Fruit fly (Drosophila melanogaster) whole organism, embryonic: ENCODE data around the gene DCTN6-p27.

ENCODE experiments used
- ATbp ChIP-seq: fragments of 200-800 bp; sonication (Bioruptor generic); optimal IDR thresholded peaks from 2 replicates; lab custom pipeline; 2017; ENCODE audit warnings: missing biosample characterization, mild to moderate bottlenecking, missing genetic modification characterization, missing genetic modification reagents
- B-H2 ChIP-seq: fragments of 200-800 bp; sonication (Bioruptor generic); optimal IDR thresholded peaks from 2 replicates; lab custom pipeline; 2018; ENCODE audit warnings: missing biosample characterization, mild to moderate bottlenecking, missing genetic modification characterization
- CG1024 ChIP-seq: fragments of 200-800 bp; sonication (Bioruptor generic); IDR thresholded peaks from 2 replicates; pipeline ENCODE4 v1.3.6; 2022; ENCODE audit warnings: missing biosample characterization, missing genetic modification characterization
- CG1602 ChIP-seq: fragments of 200-800 bp; sonication (Bioruptor generic); optimal IDR thresholded peaks from 3 replicates; lab custom pipeline; 2016; ENCODE audit warnings: missing biosample characterization, missing genetic modification characterization
- CG16863 ChIP-seq: fragments of 200-800 bp; sonication (Bioruptor generic); optimal IDR thresholded peaks from 3 replicates; lab custom pipeline; 2016; ENCODE audit warnings: missing biosample characterization, missing genetic modification characterization
- CG17359 ChIP-seq: fragments of 200-800 bp; sonication (Bioruptor generic); optimal IDR thresholded peaks from 3 replicates; lab custom pipeline; 2018; ENCODE audit warnings: missing biosample characterization, mild to moderate bottlenecking, missing genetic modification characterization, moderate library complexity
- CG17802 ChIP-seq: fragments of 200-800 bp; sonication (Bioruptor generic); optimal IDR thresholded peaks from 2 replicates; lab custom pipeline; 2018; ENCODE audit warnings: missing biosample characterization, mild to moderate bottlenecking, missing genetic modification characterization, moderate library complexity
- CG2129 ChIP-seq: fragments of 200-800 bp; sonication (Bioruptor generic); IDR thresholded peaks from 2 replicates; pipeline ENCODE4 v1.3.6; 2022; ENCODE audit warnings: missing biosample characterization, missing genetic modification characterization; ENCODE audit not compliant: partially characterized antibody
- CG2712 ChIP-seq: fragments of 200-800 bp; optimal IDR thresholded peaks from 3 replicates; lab custom pipeline; 2019; ENCODE audit warnings: missing biosample characterization, mild to moderate bottlenecking, missing genetic modification characterization, moderate library complexity
- CG2875 ChIP-seq: fragments of 200-800 bp; sonication (Bioruptor generic); optimal IDR thresholded peaks from 2 replicates; lab custom pipeline; 2017; ENCODE audit warnings: missing biosample characterization, mild to moderate bottlenecking, missing genetic modification characterization, missing genetic modification reagents
- CG4820 ChIP-seq: fragments of 200-800 bp; sonication (Bioruptor generic); optimal IDR thresholded peaks from 3 replicates; lab custom pipeline; 2016; ENCODE audit warnings: missing biosample characterization, missing genetic modification characterization
- CG6175 ChIP-seq: fragments of 200-800 bp; sonication (Bioruptor generic); IDR thresholded peaks from 3 replicates; pipeline ENCODE4 v1.3.6; 2022; ENCODE audit warnings: missing biosample characterization, missing genetic modification characterization
- CG6654 ChIP-seq: fragments of 200-800 bp; sonication (Bioruptor generic); optimal IDR thresholded peaks from 2 replicates; lab custom pipeline; 2017; ENCODE audit warnings: missing biosample characterization, mild to moderate bottlenecking, missing genetic modification characterization
- CG7357 ChIP-seq: fragments of 200-800 bp; sonication (Bioruptor generic); IDR thresholded peaks from 3 replicates; pipeline ENCODE4 v1.3.6; 2022; ENCODE audit warnings: missing biosample characterization, missing genetic modification characterization
- CG7839 ChIP-seq: fragments of 200-800 bp; sonication (Bioruptor generic); optimal IDR thresholded peaks from 3 replicates; lab custom pipeline; 2018; ENCODE audit warnings: missing biosample characterization, mild to moderate bottlenecking, missing genetic modification characterization, moderate library complexity
- CG7928 ChIP-seq: fragments of 200-800 bp; sonication (Bioruptor generic); optimal IDR thresholded peaks from 2 replicates; lab custom pipeline; 2017; ENCODE audit warnings: missing biosample characterization, mild to moderate bottlenecking, missing genetic modification characterization
- CG7963 ChIP-seq: fragments of 200-800 bp; sonication (Bioruptor generic); IDR thresholded peaks from 3 replicates; pipeline ENCODE4 v1.3.6; 2022; ENCODE audit warnings: missing biosample characterization, missing genetic modification characterization; ENCODE audit not compliant: partially characterized antibody
- CG9727 ChIP-seq: fragments of 200-800 bp; sonication (Bioruptor generic); optimal IDR thresholded peaks from 3 replicates; lab custom pipeline; 2017; ENCODE audit warnings: missing biosample characterization, mild to moderate bottlenecking, missing genetic modification characterization
- CTCF ChIP-seq: fragments of 200-800 bp; sonication (Bioruptor generic); optimal IDR thresholded peaks from 2 replicates; lab custom pipeline; 2017; ENCODE audit warnings: missing biosample characterization, mild to moderate bottlenecking, missing genetic modification characterization, moderate library complexity
- CoRest ChIP-seq: fragments of 200-800 bp; sonication (Bioruptor generic); optimal IDR thresholded peaks from 3 replicates; lab custom pipeline; 2018; ENCODE audit warnings: missing biosample characterization, mild to moderate bottlenecking, missing genetic modification characterization, moderate library complexity
- D ChIP-seq, 2 experiments: fragments of 200-800 bp in 1 of 2; fragments of >200 bp in 1 of 2; sonication (Bioruptor generic) in 1 of 2; optimal IDR thresholded peaks; 2 replicates in 1 of 2; 3 replicates in 1 of 2; lab custom pipeline; 2017; ENCODE audit warnings: mild to moderate bottlenecking in 1 of 2, missing biosample characterization in 1 of 2, missing genetic modification characterization in 1 of 2, missing genetic modification reagents in 1 of 2
- Fer1 ChIP-seq: fragments of 200-800 bp; sonication (Bioruptor generic); optimal IDR thresholded peaks from 2 replicates; lab custom pipeline; 2017; ENCODE audit warnings: missing biosample characterization, mild to moderate bottlenecking, missing genetic modification characterization
- Fer3 ChIP-seq: fragments of 200-800 bp; sonication (Bioruptor generic); optimal IDR thresholded peaks from 2 replicates; lab custom pipeline; 2018; ENCODE audit warnings: missing biosample characterization, mild to moderate bottlenecking, missing genetic modification characterization, moderate library complexity
- HLHmδ ChIP-seq: fragments of 200-800 bp; sonication (Bioruptor generic); optimal IDR thresholded peaks from 2 replicates; lab custom pipeline; 2018; ENCODE audit warnings: missing biosample characterization, mild to moderate bottlenecking, missing genetic modification characterization, moderate library complexity
- Hr51 ChIP-seq, 2 experiments: fragments of 200-800 bp; sonication (Bioruptor generic); optimal IDR thresholded peaks; 2 replicates in 1 of 2; 3 replicates in 1 of 2; lab custom pipeline; 2016 to 2018; ENCODE audit warnings: missing biosample characterization in 2 of 2, missing genetic modification characterization in 2 of 2, mild to moderate bottlenecking in 1 of 2, moderate library complexity in 1 of 2
- Kr ChIP-seq: fragments of 200-800 bp; sonication (Bioruptor generic); optimal IDR thresholded peaks from 2 replicates; lab custom pipeline; 2017; ENCODE audit warnings: missing biosample characterization, mild to moderate bottlenecking, missing genetic modification characterization
- Sox102F ChIP-seq: fragments of 200-800 bp; sonication (Bioruptor generic); optimal IDR thresholded peaks from 2 replicates; lab custom pipeline; 2018; ENCODE audit warnings: missing biosample characterization, mild to moderate bottlenecking, missing genetic modification characterization, moderate library complexity
- Xrp1 ChIP-seq: fragments of 200-800 bp; sonication (Bioruptor generic); IDR thresholded peaks from 2 replicates; pipeline ENCODE4 v1.3.6; 2022; ENCODE audit warnings: missing biosample characterization, missing genetic modification characterization
- bab2 ChIP-seq: fragments of 200-800 bp; sonication (Bioruptor generic); optimal IDR thresholded peaks from 2 replicates; lab custom pipeline; 2016; ENCODE audit warnings: missing biosample characterization, missing genetic modification characterization
- bbx ChIP-seq: fragments of 200-800 bp; sonication (Bioruptor generic); IDR thresholded peaks from 2 replicates; pipeline ENCODE4 v1.3.6; 2022; ENCODE audit warnings: missing biosample characterization, missing genetic modification characterization; ENCODE audit not compliant: partially characterized antibody
- cas ChIP-seq: fragments of 200-800 bp; sonication (Bioruptor generic); IDR thresholded peaks from 2 replicates; pipeline ENCODE4 v1.3.6; 2022; ENCODE audit warnings: missing biosample characterization, missing genetic modification characterization
- crp ChIP-seq, 2 experiments: fragments of 200-800 bp; sonication (Bioruptor generic); optimal IDR thresholded peaks; 2 replicates in 1 of 2; 3 replicates in 1 of 2; lab custom pipeline; 2017; ENCODE audit warnings: missing biosample characterization in 2 of 2, missing genetic modification characterization in 2 of 2, mild to moderate bottlenecking in 1 of 2, moderate library complexity in 1 of 2
- emc ChIP-seq: fragments of 200-800 bp; sonication (Bioruptor generic); optimal IDR thresholded peaks from 2 replicates; lab custom pipeline; 2016; ENCODE audit warnings: missing biosample characterization, missing genetic modification characterization
- ems ChIP-seq: fragments of 200-800 bp; sonication (Bioruptor generic); optimal IDR thresholded peaks from 3 replicates; lab custom pipeline; 2016; ENCODE audit warnings: missing biosample characterization, missing genetic modification characterization
- fd64A ChIP-seq: fragments of 200-800 bp; sonication (Bioruptor generic); optimal IDR thresholded peaks from 3 replicates; lab custom pipeline; 2018; ENCODE audit warnings: missing biosample characterization, mild to moderate bottlenecking, missing genetic modification characterization
- hkb ChIP-seq, 2 experiments: fragments of 200-800 bp in 1 of 2; fragments of >200 bp in 1 of 2; sonication (Bioruptor generic) in 1 of 2; IDR thresholded peaks in 1 of 2; optimal IDR thresholded peaks in 1 of 2; 2 replicates each; pipeline versions ENCODE4 v1.3.6 to Lab custom; 2017 to 2022; ENCODE audit warnings: missing biosample characterization in 1 of 2, missing genetic modification characterization in 1 of 2
- hth ChIP-seq: fragments of >200 bp; optimal IDR thresholded peaks from 2 replicates; lab custom pipeline; 2017; ENCODE audit warnings: inconsistent platforms
- otp ChIP-seq: fragments of 200-800 bp; sonication (Bioruptor generic); IDR thresholded peaks from 3 replicates; pipeline ENCODE4, ENCODE4 v1.3.6; 2022; ENCODE audit warnings: missing biosample characterization, missing genetic modification characterization
- peb ChIP-seq: fragments of 200-800 bp; sonication (Bioruptor generic); IDR thresholded peaks from 2 replicates; pipeline ENCODE4 v1.3.6; 2022; ENCODE audit warnings: missing biosample characterization, missing genetic modification characterization
- repo ChIP-seq: fragments of 200-800 bp; sonication (Bioruptor generic); optimal IDR thresholded peaks from 2 replicates; lab custom pipeline; 2016; ENCODE audit warnings: missing biosample characterization, missing genetic modification characterization
- rib ChIP-seq: fragments of 200-800 bp; sonication (Bioruptor generic); IDR thresholded peaks from 2 replicates; pipeline ENCODE4 v1.3.6; 2022; ENCODE audit warnings: missing biosample characterization, missing genetic modification characterization
- row ChIP-seq: fragments of 200-800 bp; sonication (Bioruptor generic); IDR thresholded peaks from 3 replicates; pipeline ENCODE4 v1.3.6; 2022; ENCODE audit warnings: missing biosample characterization, missing genetic modification characterization
- salm ChIP-seq: fragments of 200-800 bp; sonication (Bioruptor generic); optimal IDR thresholded peaks from 2 replicates; lab custom pipeline; 2018; ENCODE audit warnings: missing biosample characterization, mild to moderate bottlenecking, missing genetic modification characterization
- tll ChIP-seq, 2 experiments: fragments of 200-800 bp in 1 of 2; fragments of >200 bp in 1 of 2; sonication (Bioruptor generic) in 1 of 2; optimal IDR thresholded peaks; 2 replicates each; lab custom pipeline; 2017 to 2019; ENCODE audit warnings: missing biosample characterization in 2 of 2, missing genetic modification characterization in 2 of 2, mild to moderate bottlenecking in 1 of 2, moderate library complexity in 1 of 2
- unpg ChIP-seq: fragments of 200-800 bp; sonication (Bioruptor generic); optimal IDR thresholded peaks from 3 replicates; lab custom pipeline; 2018; ENCODE audit warnings: missing biosample characterization, mild to moderate bottlenecking, missing genetic modification characterization, moderate library complexity
- usp ChIP-seq: fragments of >200 bp; optimal IDR thresholded peaks from 2 replicates; lab custom pipeline; 2017; ENCODE audit warnings: missing biosample characterization, missing genetic modification characterization
- wdn ChIP-seq: fragments of 200-800 bp; sonication (Bioruptor generic); IDR thresholded peaks from 2 replicates; pipeline ENCODE4 v1.3.6; 2022; ENCODE audit warnings: missing biosample characterization, missing genetic modification characterization

Gene DCTN6-p27

DNA sequence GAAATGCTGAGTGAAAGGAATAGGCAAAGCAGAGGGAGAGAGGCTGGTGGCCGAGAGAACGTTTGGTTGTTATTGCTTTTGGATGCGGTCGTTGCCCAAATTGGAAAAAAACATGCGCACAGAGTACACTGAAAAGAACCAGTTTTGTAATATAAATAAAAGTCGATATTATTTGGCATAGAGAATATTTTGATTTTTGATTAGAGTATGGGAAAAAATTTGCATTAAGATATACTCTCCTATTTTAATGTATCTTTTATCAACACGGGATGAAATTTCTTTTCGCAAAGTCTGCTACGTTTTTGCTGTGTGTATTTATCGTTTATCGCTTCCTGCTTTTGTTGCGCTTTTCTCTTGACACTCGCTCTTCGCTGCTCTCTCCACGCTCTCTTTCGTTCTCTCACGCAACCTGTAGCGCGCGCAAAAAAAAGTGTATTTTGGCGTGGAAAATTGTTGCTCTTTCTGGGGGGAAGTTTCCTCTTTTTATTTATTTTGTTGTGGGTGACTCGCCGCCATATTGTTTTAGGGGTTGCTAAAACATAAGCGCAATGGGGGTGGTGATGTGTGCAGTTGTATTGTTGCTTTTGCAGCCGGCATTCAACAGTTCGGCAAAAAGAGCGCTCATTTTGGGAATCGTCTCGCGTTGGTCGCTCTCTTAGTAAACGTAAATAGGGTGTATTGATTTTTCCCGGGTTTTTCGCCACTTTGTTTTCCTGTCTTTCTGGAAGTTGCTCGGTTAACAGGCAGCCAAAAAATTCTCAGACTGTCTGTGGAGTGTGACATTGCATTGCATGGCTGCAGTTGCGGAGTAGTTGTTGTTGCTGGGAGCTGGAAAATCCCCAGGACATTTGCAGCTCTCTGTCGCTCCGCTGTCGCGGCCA lies 33.0 kb downstream of the DCTN6-p27 start:
- peak; percentile 89 for TF ChIP-seq fd64A
- TF ChIP-seq Xrp1 (GFP tag; lab: Robert Waterston, UW), result peak; percentile 99
- peak; percentile 92 for TF ChIP-seq rib (GFP tag; lab: Robert Waterston, UW)
- TF ChIP-seq tll (GFP tag; optimal IDR thresholded peaks at IDR 0.05; lab: Kevin White, UChicago), result peak in 1 of 2 experiments; percentile 24
- peak; percentile 84 for TF ChIP-seq B-H2 (GFP tag; lab: Kevin White, UChicago)
- TF ChIP-seq CG6175, result peak; percentile 95
- TF ChIP-seq CG1602, result peak; percentile 97
- TF ChIP-seq salm (tag; lab: Kevin White, UChicago), result peak; percentile 95
- no peak for TF ChIP-seq CG7963 (GFP tag; lab: Robert Waterston, UW)
- peak; percentile 99 for TF ChIP-seq CG17359
- TF ChIP-seq crp (GFP tag; optimal IDR thresholded peaks at IDR 0.05; lab: Kevin White, UChicago), result peak in 1 of 2 experiments; percentile 66
- peak; percentile 95 for TF ChIP-seq ems
- no peak for TF ChIP-seq usp (GFP tag; lab: Kevin White, UChicago)
- peak; percentile 97 for TF ChIP-seq Fer3 (tag; lab: Kevin White, UChicago)
- peak; percentile 73 for TF ChIP-seq CG7928 (GFP tag; lab: Kevin White, UChicago)
- peak; percentile 98 for TF ChIP-seq CG2712 (tag; lab: Kevin White, UChicago)
- TF ChIP-seq CG6654 (GFP tag; lab: Kevin White, UChicago), result peak; percentile 86
- peak; percentile 96 for TF ChIP-seq CoRest (tag; lab: Kevin White, UChicago)
- TF ChIP-seq CTCF (GFP tag; lab: Kevin White, UChicago), result peak; percentile 74
- TF ChIP-seq bbx (GFP tag; lab: Robert Waterston, UW), result 0 out of 2 replicates have a peak, but pooled peaks have one; percentile 8
- peak; percentile 92 for TF ChIP-seq CG1024 (GFP tag; lab: Robert Waterston, UW)
- TF ChIP-seq CG2129 (GFP tag; lab: Robert Waterston, UW), result no peak
- TF ChIP-seq CG9727, result peak; percentile 96
- peak; percentile 94 for TF ChIP-seq wdn
- peak; percentile 97 for TF ChIP-seq otp (GFP tag; lab: Robert Waterston, UW)
- peak; percentile 94 for TF ChIP-seq CG4820 (GFP tag; lab: Kevin White, UChicago)
- TF ChIP-seq hkb (optimal IDR thresholded peaks at IDR 0.05; lab: Kevin White, UChicago), result no peak
- TF ChIP-seq hkb (GFP tag; IDR thresholded peaks at IDR 0.05; lab: Robert Waterston, UW), result peak; percentile 98
- TF ChIP-seq CG2875 (GFP tag; lab: Kevin White, UChicago), result peak; percentile 98
- TF ChIP-seq repo (GFP tag; lab: Kevin White, UChicago), result peak; percentile 93
- peak; percentile 89 for TF ChIP-seq emc (GFP tag; lab: Kevin White, UChicago)
- TF ChIP-seq Hr51 (GFP tag; optimal IDR thresholded peaks at IDR 0.05; lab: Kevin White, UChicago), result peak; percentile 92 to 97
- TF ChIP-seq CG16863, result peak; percentile 94
- peak; percentile 97 for TF ChIP-seq ATbp (GFP tag; lab: Kevin White, UChicago)
- TF ChIP-seq HLHmδ (GFP tag; lab: Kevin White, UChicago), result no peak
- no peak for TF ChIP-seq hth
- TF ChIP-seq Fer1 (GFP tag; lab: Kevin White, UChicago), result peak; percentile 98
- TF ChIP-seq row (GFP tag; lab: Robert Waterston, UW), result peak; percentile 98
- peak; percentile 98 for TF ChIP-seq unpg (GFP tag; lab: Kevin White, UChicago)
- peak; percentile 94 for TF ChIP-seq cas
- TF ChIP-seq peb (GFP tag; lab: Robert Waterston, UW), result peak; percentile 97
- TF ChIP-seq CG7839, result peak; percentile 97
- peak; percentile 99 for TF ChIP-seq Sox102F
- TF ChIP-seq D (optimal IDR thresholded peaks at IDR 0.05; lab: Kevin White, UChicago), result no peak
- TF ChIP-seq D (GFP tag; optimal IDR thresholded peaks at IDR 0.05; lab: Kevin White, UChicago), result peak; percentile 97
- TF ChIP-seq CG17802 (tag; lab: Kevin White, UChicago), result peak; percentile 85
- TF ChIP-seq bab2 (GFP tag; lab: Kevin White, UChicago), result peak; percentile 95
- no peak for TF ChIP-seq Kr (GFP tag; lab: Kevin White, UChicago)
- peak; percentile 93 for TF ChIP-seq CG7357
